Worm (Caenorhabditis elegans) whole organism, young adult: ENCODE results near the gene C54E10.11.

Source experiments
- C17E4.6 ChIP-seq: fragments of 200-800 bp; sonication (Bioruptor generic); IDR thresholded peaks from 2 replicates; pipeline ENCODE4 v1.3.6; 2022; ENCODE audit warnings: missing genetic modification reagents, missing genetic modification characterization, missing compliant biosample characterization
- F52B5.7 ChIP-seq: sonication (generic microtip); optimal IDR thresholded peaks from 2 replicates; lab custom pipeline; 2016; ENCODE audit warnings: mild to moderate bottlenecking, missing genetic modification characterization, missing compliant biosample characterization
- attf-3 ChIP-seq: fragments of 200-800 bp; sonication (Bioruptor generic); conservative IDR thresholded peaks from 2 replicates; pipeline ENCODE4 v1.3.6; 2022; ENCODE audit warnings: missing genetic modification reagents, missing genetic modification characterization, missing compliant biosample characterization
- ccch-3 ChIP-seq: fragments of 200-800 bp; sonication (Bioruptor generic); optimal IDR thresholded peaks from 2 replicates; lab custom pipeline; 2018; ENCODE audit warnings: mild to moderate bottlenecking, missing genetic modification characterization, missing compliant biosample characterization
- ceh-40 ChIP-seq: fragments of 200-800 bp; sonication (Bioruptor generic); IDR thresholded peaks from 2 replicates; pipeline ENCODE4 v1.3.6; 2022; ENCODE audit warnings: missing genetic modification characterization, missing compliant biosample characterization
- ets-4 ChIP-seq: fragments of 200-800 bp; sonication (Bioruptor generic); optimal IDR thresholded peaks from 2 replicates; lab custom pipeline; 2018; ENCODE audit warnings: mild to moderate bottlenecking, missing genetic modification characterization, missing compliant biosample characterization
- hmg-20 ChIP-seq: fragments of 200-800 bp; sonication (Bioruptor generic); IDR thresholded peaks from 2 replicates; pipeline ENCODE4 v1.3.6; 2022; ENCODE audit warnings: missing genetic modification reagents, missing genetic modification characterization, missing compliant biosample characterization
- mxl-1 ChIP-seq: sonication (generic microtip); optimal IDR thresholded peaks from 2 replicates; lab custom pipeline; 2016; ENCODE audit warnings: missing genetic modification characterization, missing compliant biosample characterization
- nfya-1 ChIP-seq: sonication (generic microtip); optimal IDR thresholded peaks from 2 replicates; lab custom pipeline; 2017; ENCODE audit warnings: antibody characterized with exemption, missing compliant biosample characterization, missing genetic modification characterization, borderline replicate concordance; ENCODE audit not compliant: insufficient read depth
- rec-8 ChIP-seq, 2 experiments: sonication (generic microtip); optimal IDR thresholded peaks; 2 replicates each; lab custom pipeline; 2016; ENCODE audit warnings: mild to moderate bottlenecking in 2 of 2, missing genetic modification characterization in 2 of 2, missing genetic modification reagents in 2 of 2, missing genotype in 2 of 2, missing biosample characterization in 1 of 2, missing compliant biosample characterization in 1 of 2, moderate library complexity in 1 of 2
- sdz-38 ChIP-seq: sonication (generic microtip); optimal IDR thresholded peaks from 2 replicates; lab custom pipeline; 2016; ENCODE audit warnings: missing genotype, missing genetic modification characterization, missing compliant biosample characterization
- snpc-4 ChIP-seq, 5 experiments: fragments of 150-350 bp in 1 of 5; sonication (generic microtip) in 4 of 5; optimal IDR thresholded peaks; 2 replicates each; lab custom pipeline; 2014 to 2018; ENCODE audit warnings: missing genetic modification characterization in 5 of 5, missing biosample characterization in 3 of 5, antibody characterized with exemption in 2 of 5, mild to moderate bottlenecking in 2 of 5, missing compliant biosample characterization in 2 of 5, missing genotype in 2 of 5, moderate library complexity in 2 of 5, missing genetic modification reagents in 1 of 5
- unc-62 ChIP-seq: fragments of 150-350 bp; optimal IDR thresholded peaks from 2 replicates; lab custom pipeline; 2014; ENCODE audit warnings: missing biosample characterization, missing genetic modification reagents, missing genetic modification characterization
- zim-3 ChIP-seq: sonication (generic microtip); optimal IDR thresholded peaks from 2 replicates; lab custom pipeline; 2017; ENCODE audit warnings: mild to moderate bottlenecking, missing genetic modification characterization, moderate library complexity, missing compliant biosample characterization

DNA sequence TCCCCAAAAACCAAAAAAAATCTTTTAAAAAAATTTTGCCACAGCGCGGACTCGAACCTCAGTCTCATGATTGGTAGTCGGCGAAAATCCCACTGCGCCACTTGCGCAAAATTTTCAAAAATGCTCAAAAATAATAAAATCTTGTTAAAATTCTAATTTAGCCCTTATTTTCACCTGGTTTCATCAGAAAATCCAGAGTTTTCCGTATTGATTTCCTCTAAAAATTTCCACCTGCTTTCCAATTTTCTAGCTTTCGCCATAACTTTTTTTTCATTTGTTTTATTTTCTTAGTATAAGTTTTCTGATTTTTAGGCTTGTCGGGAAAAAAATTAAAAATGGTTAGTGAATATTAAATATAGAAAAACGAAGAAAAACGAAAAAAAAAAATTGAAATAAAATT is 25.4 kb upstream of the C54E10.11 start:
- TF ChIP-seq C17E4.6 (GFP tag; lab: Robert Waterston, UW) (no peak), rec-8 (tag; optimal IDR thresholded peaks at IDR 0.05; lab: Kevin White, UChicago) (no peak), ceh-40 (GFP tag; lab: Robert Waterston, UW) (no peak), ets-4 (GFP tag; lab: Kevin White, UChicago) (no peak), hmg-20 (GFP tag; lab: Robert Waterston, UW) (no peak), snpc-4 (GFP tag; optimal IDR thresholded peaks at IDR 0.05; lab: Kevin White, UChicago) (no peak), snpc-4 (tag; optimal IDR thresholded peaks at IDR 0.05; lab: Kevin White, UChicago) (no peak), attf-3 (no peak), mxl-1 (tag; lab: Kevin White, UChicago) (no peak), F52B5.7 (tag; lab: Kevin White, UChicago) (no peak), unc-62 (no peak), ccch-3 (GFP tag; lab: Kevin White, UChicago) (no peak), sdz-38 (no peak), zim-3 (tag; lab: Kevin White, UChicago) (no peak), nfya-1 (tag; lab: Kevin White, UChicago) (no peak)
